Worm (Caenorhabditis elegans) whole organism, L1 larva: Measurements from ENCODE around the gene T04A8.13.

ENCODE experiments used
- C16A3.4 ChIP-seq: fragments of 150-350 bp; optimal IDR thresholded peaks from 2 replicates; lab custom pipeline; 2014; ENCODE audit warnings: missing biosample characterization, missing genetic modification characterization
- C34B4.2 ChIP-seq: sonication (generic microtip); optimal IDR thresholded peaks from 2 replicates; lab custom pipeline; 2017; ENCODE audit warnings: mild to moderate bottlenecking, missing genetic modification characterization, missing compliant biosample characterization
- aha-1 ChIP-seq: fragments of 150-350 bp; optimal IDR thresholded peaks from 2 replicates; lab custom pipeline; 2014; ENCODE audit warnings: missing biosample characterization, missing genetic modification characterization
- alr-1 ChIP-seq: fragments of 200-800 bp; sonication (Bioruptor generic); optimal IDR thresholded peaks from 2 replicates; lab custom pipeline; 2018; ENCODE audit warnings: borderline replicate concordance, mild to moderate bottlenecking, missing genetic modification characterization, missing compliant biosample characterization
- blmp-1 ChIP-seq: fragments of 150-350 bp; optimal IDR thresholded peaks from 2 replicates; lab custom pipeline; 2014; ENCODE audit warnings: missing biosample characterization, missing genetic modification characterization
- ceh-63 ChIP-seq: fragments of 200-800 bp; sonication (Bioruptor generic); optimal IDR thresholded peaks from 2 replicates; lab custom pipeline; 2018; ENCODE audit warnings: mild to moderate bottlenecking, missing genetic modification characterization, missing compliant biosample characterization
- ceh-8 ChIP-seq: fragments of 200-800 bp; sonication (Bioruptor generic); optimal IDR thresholded peaks from 2 replicates; lab custom pipeline; 2018; ENCODE audit warnings: mild to moderate bottlenecking, missing genetic modification characterization, moderate library complexity, missing compliant biosample characterization
- ceh-82 ChIP-seq, 3 experiments: fragments of 150-350 bp in 1 of 3; sonication (generic microtip) in 2 of 3; optimal IDR thresholded peaks; 2 replicates each; lab custom pipeline; 2014 to 2017; ENCODE audit warnings: missing biosample characterization in 3 of 3, missing genetic modification characterization in 3 of 3
- ces-1 ChIP-seq: fragments of 150-350 bp; optimal IDR thresholded peaks from 2 replicates; lab custom pipeline; 2014; ENCODE audit warnings: missing biosample characterization, missing genetic modification reagents, missing genetic modification characterization
- dsc-1 ChIP-seq: sonication (generic microtip); optimal IDR thresholded peaks from 2 replicates; lab custom pipeline; 2016; ENCODE audit warnings: mild to moderate bottlenecking, missing genetic modification characterization, missing compliant biosample characterization
- efl-1 ChIP-seq, 4 experiments: fragments of 150-350 bp; optimal IDR thresholded peaks in 3 of 4; peaks in 1 of 4; 1 replicate in 1 of 4; 2 replicates in 3 of 4; lab custom pipeline; 2014; ENCODE audit warnings: missing biosample characterization in 2 of 4, missing genetic modification characterization in 2 of 4, missing genetic modification reagents in 2 of 4
- efl-3 ChIP-seq: fragments of 200-800 bp; sonication (Bioruptor generic); optimal IDR thresholded peaks from 2 replicates; lab custom pipeline; 2018; ENCODE audit warnings: mild to moderate bottlenecking, missing genetic modification characterization, missing compliant biosample characterization
- egl-13 ChIP-seq: sonication (generic microtip); optimal IDR thresholded peaks from 2 replicates; lab custom pipeline; 2016; ENCODE audit warnings: missing genotype, missing genetic modification reagents, missing genetic modification characterization, missing compliant biosample characterization
- elt-3 ChIP-seq, 6 experiments: fragments of 150-350 bp in 1 of 6; sonication (generic microtip); optimal IDR thresholded peaks; 2 replicates each; lab custom pipeline; 2017 to 2018; ENCODE audit warnings: missing biosample characterization in 6 of 6, missing genetic modification characterization in 6 of 6, inconsistent platforms in 1 of 6
- fos-1 ChIP-seq: fragments of 150-350 bp; optimal IDR thresholded peaks from 2 replicates; lab custom pipeline; 2014; ENCODE audit warnings: missing biosample characterization, missing genetic modification characterization
- grh-1 ChIP-seq: fragments of 200-800 bp; sonication (Bioruptor generic); IDR thresholded peaks from 2 replicates; pipeline ENCODE4 v1.3.6; 2022; ENCODE audit warnings: missing genetic modification reagents, missing genetic modification characterization, missing compliant biosample characterization
- hlh-17 ChIP-seq: fragments of 200-800 bp; sonication (Bioruptor generic); optimal IDR thresholded peaks from 2 replicates; lab custom pipeline; 2018; ENCODE audit warnings: missing genetic modification characterization, mild to moderate bottlenecking, missing compliant biosample characterization, moderate library complexity, borderline replicate concordance
- jun-1 ChIP-seq: fragments of 150-350 bp; optimal IDR thresholded peaks from 2 replicates; lab custom pipeline; 2014; ENCODE audit warnings: missing biosample characterization, missing genetic modification reagents, missing genetic modification characterization
- lin-13 ChIP-seq: fragments of 150-350 bp; optimal IDR thresholded peaks from 2 replicates; lab custom pipeline; 2014; ENCODE audit warnings: missing biosample characterization, missing genetic modification reagents, missing genetic modification characterization
- lin-14 ChIP-seq: fragments of 200-800 bp; sonication (Bioruptor generic); optimal IDR thresholded peaks from 2 replicates; lab custom pipeline; 2018; ENCODE audit warnings: mild to moderate bottlenecking, missing genetic modification characterization, moderate library complexity, missing compliant biosample characterization
- lin-15B ChIP-seq: fragments of 150-350 bp; sonication (generic microtip); optimal IDR thresholded peaks from 3 replicates; lab custom pipeline; 2014; ENCODE audit warnings: missing biosample characterization, missing genetic modification characterization
- lin-35 ChIP-seq, 2 experiments: fragments of 150-350 bp; optimal IDR thresholded peaks; 2 replicates each; lab custom pipeline; 2014; ENCODE audit warnings: missing biosample characterization in 2 of 2, missing genetic modification characterization in 2 of 2, missing genetic modification reagents in 2 of 2
- lin-39 ChIP-seq: fragments of 150-350 bp; optimal IDR thresholded peaks from 2 replicates; lab custom pipeline; 2014; ENCODE audit warnings: missing biosample characterization, missing genetic modification reagents, missing genetic modification characterization
- lsy-2 ChIP-seq, 2 experiments: fragments of 150-350 bp; optimal IDR thresholded peaks; 2 replicates each; lab custom pipeline; 2014; ENCODE audit warnings: missing biosample characterization in 2 of 2, missing genetic modification characterization in 2 of 2
- mdl-1 ChIP-seq, 2 experiments: fragments of 150-350 bp; optimal IDR thresholded peaks; 2 replicates each; lab custom pipeline; 2014 to 2017; ENCODE audit warnings: missing biosample characterization in 2 of 2, missing genetic modification characterization in 2 of 2, inconsistent platforms in 1 of 2
- mep-1 ChIP-seq: fragments of 150-350 bp; optimal IDR thresholded peaks from 2 replicates; lab custom pipeline; 2014; ENCODE audit warnings: missing biosample characterization, missing genetic modification characterization
- nhr-11 ChIP-seq: fragments of 150-350 bp; optimal IDR thresholded peaks from 2 replicates; lab custom pipeline; 2014; ENCODE audit warnings: missing biosample characterization, missing genetic modification characterization
- nhr-237 ChIP-seq: fragments of 150-350 bp; optimal IDR thresholded peaks from 2 replicates; lab custom pipeline; 2014; ENCODE audit warnings: missing biosample characterization, missing genetic modification characterization
- nhr-28 ChIP-seq: fragments of 150-350 bp; optimal IDR thresholded peaks from 2 replicates; lab custom pipeline; 2014; ENCODE audit warnings: missing biosample characterization, missing genetic modification characterization
- nhr-47 ChIP-seq: sonication (generic microtip); optimal IDR thresholded peaks from 2 replicates; lab custom pipeline; 2016; ENCODE audit warnings: mild to moderate bottlenecking, missing genetic modification characterization, moderate library complexity, missing compliant biosample characterization
- nhr-77 ChIP-seq: fragments of 150-350 bp; optimal IDR thresholded peaks from 2 replicates; lab custom pipeline; 2014; ENCODE audit warnings: missing biosample characterization, missing genetic modification characterization
- nhr-85 ChIP-seq: sonication (generic microtip); peaks from one replicate; lab custom pipeline; 2016; ENCODE audit warnings: missing genetic modification characterization, inconsistent platforms, missing compliant biosample characterization
- nhr-90 ChIP-seq: sonication (generic microtip); optimal IDR thresholded peaks from 2 replicates; lab custom pipeline; 2016; ENCODE audit warnings: mild to moderate bottlenecking, missing genetic modification characterization, missing compliant biosample characterization; ENCODE audit not compliant: poor library complexity
- pax-3 ChIP-seq: fragments of 200-800 bp; sonication (Bioruptor generic); optimal IDR thresholded peaks from 2 replicates; lab custom pipeline; 2018; ENCODE audit warnings: mild to moderate bottlenecking, missing genetic modification characterization, moderate library complexity, missing compliant biosample characterization
- skn-1 ChIP-seq: fragments of 150-350 bp; optimal IDR thresholded peaks from 2 replicates; lab custom pipeline; 2014; ENCODE audit warnings: missing biosample characterization, missing genetic modification characterization
- snpc-4 ChIP-seq: fragments of 150-350 bp; optimal IDR thresholded peaks from 2 replicates; lab custom pipeline; 2014; ENCODE audit warnings: missing biosample characterization, missing genetic modification characterization
- snu-23 ChIP-seq: sonication (generic microtip); optimal IDR thresholded peaks from 2 replicates; lab custom pipeline; 2016; ENCODE audit warnings: missing genetic modification characterization, missing compliant biosample characterization
- sox-4 ChIP-seq: sonication (generic microtip); optimal IDR thresholded peaks from 2 replicates; lab custom pipeline; 2016; ENCODE audit warnings: missing genetic modification characterization, missing compliant biosample characterization
- sup-37 ChIP-seq: fragments of 200-800 bp; sonication (Bioruptor generic); optimal IDR thresholded peaks from 2 replicates; lab custom pipeline; 2018; ENCODE audit warnings: mild to moderate bottlenecking, missing genetic modification characterization, missing compliant biosample characterization
- swsn-7 ChIP-seq: sonication (generic microtip); optimal IDR thresholded peaks from 2 replicates; lab custom pipeline; 2016; ENCODE audit warnings: missing genetic modification characterization, missing compliant biosample characterization
- tlp-1 ChIP-seq: fragments of 150-350 bp; optimal IDR thresholded peaks from 2 replicates; lab custom pipeline; 2014; ENCODE audit warnings: missing biosample characterization, missing genetic modification characterization
- unc-130 ChIP-seq: fragments of 150-350 bp; optimal IDR thresholded peaks from 2 replicates; lab custom pipeline; 2017; ENCODE audit warnings: missing biosample characterization, missing genetic modification characterization, inconsistent platforms
- unc-30 ChIP-seq: sonication (generic microtip); optimal IDR thresholded peaks from 2 replicates; lab custom pipeline; 2017; ENCODE audit warnings: missing biosample characterization, missing genetic modification characterization
- unc-62 ChIP-seq: fragments of 150-350 bp; optimal IDR thresholded peaks from 2 replicates; lab custom pipeline; 2014; ENCODE audit warnings: missing biosample characterization, missing genetic modification reagents, missing genetic modification characterization
- unc-86 ChIP-seq: sonication (generic microtip); optimal IDR thresholded peaks from 2 replicates; lab custom pipeline; 2016; ENCODE audit warnings: missing genetic modification characterization, missing compliant biosample characterization
- vab-15 ChIP-seq: sonication (generic microtip); optimal IDR thresholded peaks from 2 replicates; lab custom pipeline; 2017; ENCODE audit warnings: missing genotype, mild to moderate bottlenecking, missing genetic modification characterization, missing compliant biosample characterization
- zag-1 ChIP-seq: fragments of 150-350 bp; optimal IDR thresholded peaks from 2 replicates; lab custom pipeline; 2014; ENCODE audit warnings: missing biosample characterization, missing genetic modification characterization
- zip-4 ChIP-seq: fragments of 200-800 bp; sonication (Bioruptor generic); optimal IDR thresholded peaks from 2 replicates; lab custom pipeline; 2018; ENCODE audit warnings: mild to moderate bottlenecking, missing genetic modification characterization, moderate library complexity, missing compliant biosample characterization
- ztf-4 ChIP-seq: fragments of 150-350 bp; optimal IDR thresholded peaks from 2 replicates; lab custom pipeline; 2014; ENCODE audit warnings: missing biosample characterization, missing genetic modification characterization

T04A8.13 gene

DNA sequence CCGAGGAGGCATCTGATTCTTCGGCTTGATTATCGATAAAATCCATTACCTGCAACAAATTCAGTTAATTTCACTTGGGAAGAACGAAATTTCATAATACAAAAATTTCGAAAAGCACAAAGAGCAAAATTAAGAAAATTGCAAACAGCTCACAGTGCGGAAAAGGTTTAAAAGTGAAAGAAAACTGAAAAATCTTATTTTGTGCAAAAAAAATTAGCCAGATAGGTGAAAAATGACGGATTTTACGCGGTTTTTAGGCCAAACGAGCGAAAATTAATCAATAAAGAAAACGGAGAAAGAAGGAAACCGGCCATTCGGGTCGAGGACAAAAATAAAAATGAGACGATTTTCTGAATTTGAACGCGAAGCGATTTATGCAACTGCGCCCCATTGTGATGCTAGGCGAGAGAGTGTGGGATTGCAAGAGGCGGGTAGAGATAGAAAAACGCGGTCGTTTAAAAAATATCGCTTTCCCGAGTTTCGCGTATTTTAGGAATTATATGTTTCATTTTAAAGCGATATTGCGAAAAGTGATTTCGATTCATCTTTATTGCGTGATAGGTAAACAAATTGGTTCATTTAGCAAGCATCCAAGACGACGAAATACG lies 13.9 kb downstream of the T04A8.13 start, which contains the start of gene emb-5 (continued):
- TF ChIP-seq dsc-1 (tag; lab: Kevin White, UChicago) (no peak), nhr-90 (tag; lab: Kevin White, UChicago) (peak; percentile 54), pax-3 (peak; percentile 28)

DNA sequence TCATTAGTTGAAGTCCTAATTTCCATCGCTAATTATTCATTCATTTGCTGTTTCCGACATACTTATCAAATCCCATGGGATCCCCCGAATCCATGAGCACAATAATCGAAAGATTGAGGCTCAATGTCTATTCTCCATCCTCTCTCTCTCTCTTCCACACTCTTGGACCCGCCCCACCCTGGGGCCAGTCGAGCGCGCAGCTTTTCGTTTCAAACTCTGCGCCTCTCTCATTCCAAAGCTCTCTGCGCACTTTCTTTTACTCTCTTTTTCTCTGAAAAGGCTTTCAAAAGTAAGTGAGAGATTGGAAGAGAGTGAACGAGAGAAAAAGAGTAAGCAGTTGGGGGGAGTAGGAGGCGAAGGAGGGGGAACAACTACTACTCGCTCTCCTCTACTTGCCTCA lies 15.0 kb downstream of the T04A8.13 start, which contains the start of gene acy-1:
TSS of gene acy-1 (plus strand) at position 346 of the 400 bp plus-strand sequence.
- TF ChIP-seq blmp-1 (peak; percentile 38), ceh-8 (GFP tag; lab: Kevin White, UChicago) (peak; percentile 62), lin-14 (GFP tag; lab: Kevin White, UChicago) (peak; percentile 97), lin-35 (GFP tag; optimal IDR thresholded peaks at IDR 0.05; lab: Kevin White, UChicago) (peak; percentile 50 to 76), swsn-7 (peak; percentile 84), elt-3 (tag; optimal IDR thresholded peaks at IDR 0.05; lab: Kevin White, UChicago) (no peak), fos-1 (peak; percentile 62), nhr-85 (tag; lab: Kevin White, UChicago) (peak; percentile 62), efl-1 (optimal IDR thresholded peaks at IDR 0.05; lab: Kevin White, UChicago) (peak; percentile 85 to 88), efl-1 (GFP tag; optimal IDR thresholded peaks at IDR 0.05 in 1 of 2; lab: Kevin White, UChicago) (peak; percentile 76 to 95), lin-13 (GFP tag; lab: Kevin White, UChicago) (peak; percentile 67), unc-130 (tag; lab: Kevin White, UChicago) (peak; percentile 34), mep-1 (tag; lab: Kevin White, UChicago) (peak; percentile 79), nhr-11 (tag; lab: Kevin White, UChicago) (no peak), vab-15 (tag; lab: Kevin White, UChicago) (no peak), egl-13 (tag; lab: Kevin White, UChicago) (peak; percentile 47), mdl-1 (tag; optimal IDR thresholded peaks at IDR 0.05; lab: Kevin White, UChicago) (peak in 1 of 2 experiments; percentile 2), nhr-237 (peak; percentile 46), ceh-63 (GFP tag; lab: Kevin White, UChicago) (no peak), C34B4.2 (no peak), unc-30 (tag; lab: Kevin White, UChicago) (no peak), unc-86 (tag; lab: Kevin White, UChicago) (peak; percentile 80), lin-15B (tag; lab: Kevin White, UChicago) (peak; percentile 48), hlh-17 (GFP tag; lab: Kevin White, UChicago) (no peak), sup-37 (GFP tag; lab: Kevin White, UChicago) (no peak), zip-4 (GFP tag; lab: Kevin White, UChicago) (no peak), aha-1 (tag; lab: Kevin White, UChicago) (no peak), nhr-28 (tag; lab: Kevin White, UChicago) (no peak), lsy-2 (tag; optimal IDR thresholded peaks at IDR 0.05; lab: Kevin White, UChicago) (peak; percentile 82 to 88), ceh-82 (tag; optimal IDR thresholded peaks at IDR 0.05; lab: Kevin White, UChicago) (peak; percentile 60 to 86 (median 68)), jun-1 (peak; percentile 59), skn-1 (peak; percentile 75), grh-1 (no peak), lin-39 (tag; lab: Kevin White, UChicago) (peak; percentile 46), efl-3 (GFP tag; lab: Kevin White, UChicago) (no peak), tlp-1 (tag; lab: Kevin White, UChicago) (no peak), ztf-4 (tag; lab: Kevin White, UChicago) (no peak), zag-1 (tag; lab: Kevin White, UChicago) (peak; percentile 68), sox-4 (peak; percentile 20), nhr-77 (peak; percentile 69), snu-23 (GFP tag; lab: Kevin White, UChicago) (peak; percentile 79), C16A3.4 (peak; percentile 35), nhr-47 (tag; lab: Kevin White, UChicago) (peak; percentile 79), nhr-90 (tag; lab: Kevin White, UChicago) (no peak), ces-1 (no peak), unc-62 (GFP tag; lab: Kevin White, UChicago) (no peak), alr-1 (tag; lab: Kevin White, UChicago) (no peak), pax-3 (peak; percentile 49), snpc-4 (tag; lab: Kevin White, UChicago) (peak; percentile 43)
